Fruit fly (Drosophila melanogaster): ENCODE measurements around the gene CG11885.

dm6 chr2L:402098-402497, 19.2 kb downstream of the CG11885 start, which contains the start of gene CG4213:
- TF ChIP-seq MTF-1 (GFP tag; optimal IDR thresholded peaks at IDR 0.05; ENCODE audit: borderline replicate concordance) (no peak), ab (GFP tag; optimal IDR thresholded peaks at IDR 0.05) (no peak), Dbx (GFP tag; IDR thresholded peaks at IDR 0.05) (no peak), Rfx (GFP tag; IDR thresholded peaks at IDR 0.05) (no peak), CG11696 (GFP tag; IDR thresholded peaks at IDR 0.05) (no peak)

Measured in whole organism, embryonic.